Fruit fly (Drosophila melanogaster): ENCODE results near the gene CG33177.

Gene CG33177

dm6 chrX:15089146-15089698 lies 8.1 kb downstream of the CG33177 start, which contains the start of gene Rab3-GEF:
Gene Rab3-GEF, plus strand, starts transcription at chrX:15089682.
- TF ChIP-seq ewg (GFP tag; optimal IDR thresholded peaks at IDR 0.05): peak; percentile 92
- TF ChIP-seq nerfin-1 (tag; optimal IDR thresholded peaks at IDR 0.05): peak; percentile 93
- TF ChIP-seq BEAF-32 (GFP tag; optimal IDR thresholded peaks at IDR 0.05): peak; percentile 18
- TF ChIP-seq row (GFP tag; IDR thresholded peaks at IDR 0.05): peak; percentile 53; the same call in 2 of the 3 replicates
- TF ChIP-seq Med (GFP tag): peak; percentile 19
- 0 out of 2 replicates have a peak, but pooled peaks have one; percentile 10 for TF ChIP-seq CG32532 (GFP tag; IDR thresholded peaks at IDR 0.05)
- TF ChIP-seq Oli (tag; optimal IDR thresholded peaks at IDR 0.05): no peak
- TF ChIP-seq CG15479 (GFP tag; optimal IDR thresholded peaks at IDR 0.05): peak; percentile 49
- TF ChIP-seq CG16779 (GFP tag; IDR thresholded peaks at IDR 0.05): peak; percentile 64; the same call in 1 of the 2 replicates
- TF ChIP-seq Deaf1 (tag; optimal IDR thresholded peaks at IDR 0.05): peak; percentile 95
- TF ChIP-seq Sry-β (GFP tag; optimal IDR thresholded peaks at IDR 0.05): peak; percentile 64
- TF ChIP-seq p53 (GFP tag; optimal IDR thresholded peaks at IDR 0.05): peak; percentile 94
- TF ChIP-seq sens (GFP tag): peak; percentile 24
- peak; percentile 11 for TF ChIP-seq CG13894 (tag; optimal IDR thresholded peaks at IDR 0.05)
- peak; percentile 14 for TF ChIP-seq Sry-δ (GFP tag; optimal IDR thresholded peaks at IDR 0.05)
- no peak for TF ChIP-seq Abd-B (GFP tag; optimal IDR thresholded peaks at IDR 0.05)
- peak; percentile 34 for TF ChIP-seq abd-A (tag; optimal IDR thresholded peaks at IDR 0.05)
- no peak for TF ChIP-seq Fer3 (tag; optimal IDR thresholded peaks at IDR 0.05)
- TF ChIP-seq scrt (GFP tag; optimal IDR thresholded peaks at IDR 0.05): peak; percentile 98
- peak; percentile 26 for TF ChIP-seq CG5180 (GFP tag; optimal IDR thresholded peaks at IDR 0.05)
- TF ChIP-seq caup (GFP tag; optimal IDR thresholded peaks at IDR 0.05; ENCODE audit: severe bottlenecking): no peak
- TF ChIP-seq zfh1 (GFP tag; IDR thresholded peaks at IDR 0.05): no peak

dm6 chrX:15090371-15090770 lies 9.2 kb downstream of the CG33177 start:
- TF ChIP-seq CG18599 (GFP tag; optimal IDR thresholded peaks at IDR 0.05): peak; percentile 2
- TF ChIP-seq CG1024 (GFP tag; IDR thresholded peaks at IDR 0.05): no peak
- no peak for TF ChIP-seq CG13624 (GFP tag; optimal IDR thresholded peaks at IDR 0.05)
- no peak for TF ChIP-seq Hmx (GFP tag; optimal IDR thresholded peaks at IDR 0.05)
- no peak for TF ChIP-seq CG6254 (GFP tag; optimal IDR thresholded peaks at IDR 0.05)
- peak; percentile 7 for TF ChIP-seq CG13894 (tag; optimal IDR thresholded peaks at IDR 0.05)
- TF ChIP-seq sens (GFP tag): peak; percentile 68
- no peak for TF ChIP-seq Eip74EF (GFP tag; optimal IDR thresholded peaks at IDR 0.05)
- peak; percentile 3 for TF ChIP-seq HmgZ (tag; optimal IDR thresholded peaks at IDR 0.05)
- TF ChIP-seq CG32772 (GFP tag; IDR thresholded peaks at IDR 0.05): no peak
- 0 out of 2 replicates have a peak, but pooled peaks have one; percentile 7 for TF ChIP-seq CG5953 (GFP tag; IDR thresholded peaks at IDR 0.05)
- no peak for TF ChIP-seq rib (GFP tag; IDR thresholded peaks at IDR 0.05)
- TF ChIP-seq Sry-δ (GFP tag; optimal IDR thresholded peaks at IDR 0.05): no peak
- TF ChIP-seq Meics (GFP tag; optimal IDR thresholded peaks at IDR 0.05): peak; percentile 4
- no peak for TF ChIP-seq D19B (GFP tag; optimal IDR thresholded peaks at IDR 0.05)
- no peak for TF ChIP-seq CG10366 (GFP tag; IDR thresholded peaks at IDR 0.05)
- TF ChIP-seq run (tag; optimal IDR thresholded peaks at IDR 0.05): no peak
- TF ChIP-seq gem (tag; optimal IDR thresholded peaks at IDR 0.05): peak; percentile 23
- no peak for TF ChIP-seq CG17359 (tag; optimal IDR thresholded peaks at IDR 0.05)
- TF ChIP-seq Hsf (GFP tag; optimal IDR thresholded peaks at IDR 0.05): peak; percentile 12
- no peak for TF ChIP-seq phol (tag; optimal IDR thresholded peaks at IDR 0.05)
- peak; percentile 19 for TF ChIP-seq CG7556 (GFP tag; optimal IDR thresholded peaks at IDR 0.05)
- TF ChIP-seq CG13775 (GFP tag; optimal IDR thresholded peaks at IDR 0.05): no peak
- TF ChIP-seq CG9876 (GFP tag; optimal IDR thresholded peaks at IDR 0.05): no peak
- TF ChIP-seq CG4282 (GFP tag; optimal IDR thresholded peaks at IDR 0.05): no peak
- no peak for TF ChIP-seq YL-1 (GFP tag; optimal IDR thresholded peaks at IDR 0.05)
- TF ChIP-seq CG34422 (GFP tag; IDR thresholded peaks at IDR 0.05): no peak
- no peak for TF ChIP-seq Tbp (GFP tag; optimal IDR thresholded peaks at IDR 0.05)
- TF ChIP-seq Hr39 (optimal IDR thresholded peaks at IDR 0.05): no peak
- TF ChIP-seq tx (GFP tag; optimal IDR thresholded peaks at IDR 0.05): no peak
- no peak for TF ChIP-seq CG17912 (GFP tag; optimal IDR thresholded peaks at IDR 0.05)

Measured in whole organism, embryonic.